Worm (Caenorhabditis elegans): Measurements from ENCODE around the gene H05C05.2.

The H05C05.2 gene

ce11 chrIII:2923012-2923411, 42.4 kb downstream of the H05C05.2 start, which contains the start of gene R10F2.4:
TSS of gene R10F2.4 (minus strand) at chrIII:2923112.
- no peak for TF ChIP-seq F13C5.2 (tag; optimal IDR thresholded peaks at IDR 0.05)
- no peak for TF ChIP-seq ets-7 (tag; optimal IDR thresholded peaks at IDR 0.05)
- TF ChIP-seq ceh-13 (GFP tag; optimal IDR thresholded peaks at IDR 0.05), result no peak
- TF ChIP-seq sea-1 (GFP tag; conservative IDR thresholded peaks at IDR 0.05), result no peak
- no peak for TF ChIP-seq tra-4 (tag; optimal IDR thresholded peaks at IDR 0.05)
- no peak for TF ChIP-seq hmbx-1 (tag; optimal IDR thresholded peaks at IDR 0.05)
- TF ChIP-seq scrt-1 (GFP tag; IDR thresholded peaks at IDR 0.05), result no peak
- no peak for TF ChIP-seq hnd-1 (tag; optimal IDR thresholded peaks at IDR 0.05)
- TF ChIP-seq ceh-36 (tag; optimal IDR thresholded peaks at IDR 0.05), result no peak
- no peak for TF ChIP-seq tbx-37 (GFP tag; conservative IDR thresholded peaks at IDR 0.05)
- no peak for TF ChIP-seq flt-1 (GFP tag; IDR thresholded peaks at IDR 0.05)
- no peak for TF ChIP-seq B0310.2 (tag; optimal IDR thresholded peaks at IDR 0.05)
- TF ChIP-seq hmg-4 (GFP tag; optimal IDR thresholded peaks at IDR 0.05), result no peak

ce11 chrIII:2920866-2921265, 44.6 kb downstream of the H05C05.2 start:
- TF ChIP-seq hnd-1 (tag; optimal IDR thresholded peaks at IDR 0.05) (no peak), tra-4 (tag; optimal IDR thresholded peaks at IDR 0.05) (no peak), F13C5.2 (tag; optimal IDR thresholded peaks at IDR 0.05) (no peak), ets-7 (tag; optimal IDR thresholded peaks at IDR 0.05) (no peak), tbx-11 (GFP tag; IDR thresholded peaks at IDR 0.05) (no peak), ceh-13 (GFP tag; optimal IDR thresholded peaks at IDR 0.05) (no peak), hmg-4 (GFP tag; optimal IDR thresholded peaks at IDR 0.05) (no peak), tbx-37 (GFP tag; conservative IDR thresholded peaks at IDR 0.05) (no peak), ama-1 (optimal IDR thresholded peaks at IDR 0.05) (no peak), ceh-36 (tag; optimal IDR thresholded peaks at IDR 0.05) (no peak), hmbx-1 (tag; optimal IDR thresholded peaks at IDR 0.05) (no peak), sea-1 (GFP tag; conservative IDR thresholded peaks at IDR 0.05) (no peak), flt-1 (GFP tag; IDR thresholded peaks at IDR 0.05) (no peak), B0310.2 (tag; optimal IDR thresholded peaks at IDR 0.05) (no peak), aly-1 (tag; optimal IDR thresholded peaks at IDR 0.05) (no peak)

ce11 chrIII:2920281-2920680, 45.2 kb downstream of the H05C05.2 start:
- TF ChIP-seq hmg-4 (GFP tag; optimal IDR thresholded peaks at IDR 0.05), result no peak
- TF ChIP-seq sea-1 (GFP tag; conservative IDR thresholded peaks at IDR 0.05), result no peak
- no peak for TF ChIP-seq ceh-13 (GFP tag; optimal IDR thresholded peaks at IDR 0.05)
- TF ChIP-seq hmbx-1 (tag; optimal IDR thresholded peaks at IDR 0.05), result no peak
- TF ChIP-seq ama-1 (optimal IDR thresholded peaks at IDR 0.05), result no peak
- TF ChIP-seq F13C5.2 (tag; optimal IDR thresholded peaks at IDR 0.05), result no peak

- TF ChIP-seq hmg-4 (GFP tag; optimal IDR thresholded peaks at IDR 0.05), result no peak
- no peak for TF ChIP-seq hmbx-1 (tag; optimal IDR thresholded peaks at IDR 0.05)
- no peak for TF ChIP-seq tra-4 (tag; optimal IDR thresholded peaks at IDR 0.05)
- no peak for TF ChIP-seq tbx-11 (GFP tag; IDR thresholded peaks at IDR 0.05)
Measured at ce11 chrIII:2918655-2919054, 46.8 kb downstream of the H05C05.2 start.

- TF ChIP-seq pes-1 (GFP tag; IDR thresholded peaks at IDR 0.05) (no peak), aly-1 (tag; optimal IDR thresholded peaks at IDR 0.05) (no peak), hmbx-1 (tag; optimal IDR thresholded peaks at IDR 0.05) (no peak), tbx-11 (GFP tag; IDR thresholded peaks at IDR 0.05) (no peak)
Measured at ce11 chrIII:2914029-2914428, 51.4 kb downstream of the H05C05.2 start.

- peak; percentile 32 for TF ChIP-seq ceh-36 (tag; optimal IDR thresholded peaks at IDR 0.05)
- no peak for TF ChIP-seq pes-1 (GFP tag; IDR thresholded peaks at IDR 0.05)
Measured at ce11 chrIII:2912916-2913315, 52.5 kb downstream of the H05C05.2 start.
